Fruit fly (Drosophila melanogaster): Measurements from ENCODE around the gene Tango10.

DNA sequence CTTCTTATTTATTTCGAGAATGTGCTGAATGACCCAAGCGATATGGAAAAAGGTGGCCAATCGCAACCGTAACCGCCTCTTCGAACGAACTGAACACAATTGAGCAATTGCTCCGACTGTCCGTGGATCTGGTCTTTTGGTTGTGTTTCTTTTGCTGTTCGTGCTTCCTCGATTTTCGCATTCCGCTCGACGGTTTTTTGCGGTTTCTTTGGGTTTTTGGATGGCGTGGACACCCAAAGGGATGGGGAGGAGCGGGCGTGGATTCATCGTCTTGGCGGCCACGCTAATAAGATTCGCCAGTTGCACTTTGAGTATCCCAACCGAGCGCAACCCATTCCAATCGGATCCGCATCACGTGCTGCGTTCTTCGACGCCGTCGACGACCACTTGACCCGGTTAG, 12.6 kb downstream of the Tango10 start, which contains the start of gene inaF-B:
- no peak for TF ChIP-seq Myc (optimal IDR thresholded peaks at IDR 0.05)
- no peak for TF ChIP-seq GATAd (GFP tag; optimal IDR thresholded peaks at IDR 0.05)
- no peak for TF ChIP-seq psq (GFP tag; optimal IDR thresholded peaks at IDR 0.05)
- no peak for TF ChIP-seq lola (GFP tag; optimal IDR thresholded peaks at IDR 0.05)
- no peak for TF ChIP-seq Dif (GFP tag; optimal IDR thresholded peaks at IDR 0.05; ENCODE audit: partially characterized antibody)
- TF ChIP-seq Hr78 (GFP tag; optimal IDR thresholded peaks at IDR 0.05), result no peak
- TF ChIP-seq CG32264 (GFP tag; optimal IDR thresholded peaks at IDR 0.05), result no peak
- no peak for TF ChIP-seq br (GFP tag; optimal IDR thresholded peaks at IDR 0.05)
- no peak for TF ChIP-seq Mio (GFP tag; optimal IDR thresholded peaks at IDR 0.05)
- no peak for TF ChIP-seq pan (optimal IDR thresholded peaks at IDR 0.05)
- no peak for TF ChIP-seq h (GFP tag; optimal IDR thresholded peaks at IDR 0.05)
- no peak for TF ChIP-seq ey (GFP tag; optimal IDR thresholded peaks at IDR 0.05)
- TF ChIP-seq Hr83 (GFP tag; optimal IDR thresholded peaks at IDR 0.05; ENCODE audit: poor library complexity, severe bottlenecking), result no peak
- no peak for TF ChIP-seq Vsx2 (GFP tag; optimal IDR thresholded peaks at IDR 0.05; ENCODE audit: partially characterized antibody)

Data from whole organism, wandering third instar larva.